Fruit fly (Drosophila melanogaster): Measurements from ENCODE around the gene CG43843.
A peak's percentile ranks its signal among the peaks of the same experiment; 100 is the strongest.

Gene CG43843

dm6 chrX:18483261-18484218 is 23.3 kb upstream of the CG43843 start, which contains the start of gene Hayan:
Gene Hayan, minus strand, starts transcription at chrX:18483772.
- TF ChIP-seq lilli (GFP tag; optimal IDR thresholded peaks at IDR 0.05): no peak
- peak; percentile 76 for TF ChIP-seq sug (tag; optimal IDR thresholded peaks at IDR 0.05)
- TF ChIP-seq CG4282 (GFP tag; optimal IDR thresholded peaks at IDR 0.05): no peak
- TF ChIP-seq Awh (GFP tag; IDR thresholded peaks at IDR 0.05): 0 out of 2 replicates have a peak, but pooled peaks have one; percentile 21
- peak in 1 of 2 experiments; percentile 92 for TF ChIP-seq Hr78 (GFP tag; optimal IDR thresholded peaks at IDR 0.05)
- TF ChIP-seq D19B (GFP tag; optimal IDR thresholded peaks at IDR 0.05): peak; percentile 80
- peak; percentile 15 for TF ChIP-seq CG12769 (tag; optimal IDR thresholded peaks at IDR 0.05)
- TF ChIP-seq row (GFP tag; IDR thresholded peaks at IDR 0.05): peak; percentile 16; the same call in 1 of the 3 replicates
- peak; percentile 64 for TF ChIP-seq CG10543 (GFP tag; optimal IDR thresholded peaks at IDR 0.05)
- TF ChIP-seq lbe (GFP tag; optimal IDR thresholded peaks at IDR 0.05): peak; percentile 9
- 0 out of 4 replicates have a peak, but pooled peaks have one; percentile 63 for TF ChIP-seq chinmo (GFP tag; IDR thresholded peaks at IDR 0.05; ENCODE audit: partially characterized antibody)
- TF ChIP-seq CG9932 (GFP tag; IDR thresholded peaks at IDR 0.05): 0 out of 2 replicates have a peak, but pooled peaks have one; percentile 22
- TF ChIP-seq vvl (GFP tag; IDR thresholded peaks at IDR 0.05): 0 out of 2 replicates have a peak, but pooled peaks have one; percentile 17
- TF ChIP-seq CG34376 (GFP tag; optimal IDR thresholded peaks at IDR 0.05): peak; percentile 86
- TF ChIP-seq CG13287 (GFP tag; IDR thresholded peaks at IDR 0.05; ENCODE audit: partially characterized antibody): peak; percentile 18; the same call in 1 of the 2 replicates
- TF ChIP-seq CG32532 (GFP tag; IDR thresholded peaks at IDR 0.05): 0 out of 2 replicates have a peak, but pooled peaks have one; percentile 12
- TF ChIP-seq Deaf1 (tag; optimal IDR thresholded peaks at IDR 0.05): peak; percentile 64
- TF ChIP-seq ase (GFP tag; IDR thresholded peaks at IDR 0.05): no peak
- peak; percentile 44 for TF ChIP-seq CG17359 (tag; optimal IDR thresholded peaks at IDR 0.05)
- peak; percentile 8 for TF ChIP-seq sqz (GFP tag; optimal IDR thresholded peaks at IDR 0.05)
- no peak for TF ChIP-seq CG7928 (GFP tag; optimal IDR thresholded peaks at IDR 0.05)
- no peak for TF ChIP-seq CG6689 (GFP tag; IDR thresholded peaks at IDR 0.05)
- peak; percentile 6; the same call in 1 of the 3 replicates for TF ChIP-seq Dbx (GFP tag; IDR thresholded peaks at IDR 0.05)
- TF ChIP-seq CG17612 (GFP tag; IDR thresholded peaks at IDR 0.05): no peak
- peak; percentile 23; the same call in 1 of the 2 replicates for TF ChIP-seq Adf1 (GFP tag; IDR thresholded peaks at IDR 0.05)
- TF ChIP-seq Jarid2 (GFP tag; optimal IDR thresholded peaks at IDR 0.05): peak; percentile 54
- no peak for TF ChIP-seq CG1602 (GFP tag; optimal IDR thresholded peaks at IDR 0.05)
- no peak for TF ChIP-seq Gsc (GFP tag; IDR thresholded peaks at IDR 0.05)
- no peak for TF ChIP-seq wdn (GFP tag; IDR thresholded peaks at IDR 0.05)
- peak; percentile 51 for TF ChIP-seq sens (GFP tag)
- peak; percentile 44 for TF ChIP-seq Med (GFP tag)
- peak; percentile 85 for TF ChIP-seq CG15514 (GFP tag; optimal IDR thresholded peaks at IDR 0.05)
- no peak for TF ChIP-seq pzg (GFP tag; optimal IDR thresholded peaks at IDR 0.05)
- TF ChIP-seq bsh (GFP tag; optimal IDR thresholded peaks at IDR 0.05): peak in 1 of 2 experiments; percentile 25
- TF ChIP-seq Drgx (GFP tag; IDR thresholded peaks at IDR 0.05): peak; percentile 34; the same call in 1 of the 2 replicates
- TF ChIP-seq nom (GFP tag; optimal IDR thresholded peaks at IDR 0.05): peak; percentile 78
- TF ChIP-seq Pdp1 (GFP tag; optimal IDR thresholded peaks at IDR 0.05): peak in 1 of 2 experiments; percentile 17

- no peak for TF ChIP-seq Hr3 (GFP tag; optimal IDR thresholded peaks at IDR 0.05)
- TF ChIP-seq Atf6 (GFP tag; IDR thresholded peaks at IDR 0.05): no peak
- no peak for TF ChIP-seq CG9215 (GFP tag; IDR thresholded peaks at IDR 0.05)
- no peak for TF ChIP-seq peb (GFP tag; IDR thresholded peaks at IDR 0.05)
- no peak for TF ChIP-seq crc (GFP tag; optimal IDR thresholded peaks at IDR 0.05)
- no peak for TF ChIP-seq cato (GFP tag; optimal IDR thresholded peaks at IDR 0.05; ENCODE audit: borderline replicate concordance)
- TF ChIP-seq CG32532 (GFP tag; IDR thresholded peaks at IDR 0.05): no peak
- no peak for TF ChIP-seq Nf-YC (tag; optimal IDR thresholded peaks at IDR 0.05)
- no peak for TF ChIP-seq Asciz (GFP tag; optimal IDR thresholded peaks at IDR 0.05)
- no peak for TF ChIP-seq CG1647 (GFP tag; optimal IDR thresholded peaks at IDR 0.05)
- no peak for TF ChIP-seq chinmo (GFP tag; IDR thresholded peaks at IDR 0.05; ENCODE audit: partially characterized antibody)
- no peak for TF ChIP-seq CG3838 (GFP tag; optimal IDR thresholded peaks at IDR 0.05)
Observed at dm6 chrX:18482537-18482936, 22.3 kb upstream of the CG43843 start.
